Worm (Caenorhabditis elegans) whole organism, young adult: ENCODE data around the gene abcf-2.
A peak's percentile ranks its signal among the peaks of the same experiment; 100 is the strongest.

Source experiments
- B0336.3 ChIP-seq: fragments of 200-800 bp; sonication (Bioruptor generic); IDR thresholded peaks from 2 replicates; pipeline ENCODE4 v1.3.6; 2022; ENCODE audit warnings: missing genetic modification characterization, missing compliant biosample characterization
- C17E4.6 ChIP-seq: fragments of 200-800 bp; sonication (Bioruptor generic); IDR thresholded peaks from 2 replicates; pipeline ENCODE4 v1.3.6; 2022; ENCODE audit warnings: missing genetic modification reagents, missing genetic modification characterization, missing compliant biosample characterization
- F23B12.7 ChIP-seq: sonication (generic microtip); optimal IDR thresholded peaks from 2 replicates; lab custom pipeline; 2017; ENCODE audit warnings: missing genetic modification characterization, mild to moderate bottlenecking, missing compliant biosample characterization, antibody characterized with exemption, moderate library complexity; ENCODE audit not compliant: insufficient read depth
- F37B4.10 ChIP-seq: fragments of 200-800 bp; sonication (Bioruptor generic); IDR thresholded peaks from 2 replicates; pipeline ENCODE4 v1.3.6; 2022; ENCODE audit warnings: missing genetic modification characterization, missing compliant biosample characterization
- F52B5.7 ChIP-seq: sonication (generic microtip); optimal IDR thresholded peaks from 2 replicates; lab custom pipeline; 2016; ENCODE audit warnings: mild to moderate bottlenecking, missing genetic modification characterization, missing compliant biosample characterization
- F57C9.4 ChIP-seq: sonication (generic microtip); optimal IDR thresholded peaks from 2 replicates; lab custom pipeline; 2017; ENCODE audit warnings: mild to moderate bottlenecking, missing genetic modification characterization, missing compliant biosample characterization
- K11D2.4 ChIP-seq: fragments of 200-800 bp; sonication (Bioruptor generic); IDR thresholded peaks from 2 replicates; pipeline ENCODE4 v1.3.6; 2022; ENCODE audit warnings: missing genetic modification reagents, missing genetic modification characterization, missing compliant biosample characterization
- K12H6.12 ChIP-seq: fragments of 200-800 bp; sonication (Bioruptor generic); optimal IDR thresholded peaks from 2 replicates; lab custom pipeline; 2018; ENCODE audit warnings: mild to moderate bottlenecking, missing genetic modification characterization, missing compliant biosample characterization
- T07F8.4 ChIP-seq: sonication (generic microtip); optimal IDR thresholded peaks from 2 replicates; lab custom pipeline; 2016; ENCODE audit warnings: mild to moderate bottlenecking, missing genetic modification characterization, moderate library complexity, missing compliant biosample characterization
- Y53G8AR.9 ChIP-seq: fragments of 200-800 bp; sonication (Bioruptor generic); conservative IDR thresholded peaks from 2 replicates; pipeline ENCODE4 v1.3.6; 2022; ENCODE audit warnings: missing genetic modification reagents, missing genetic modification characterization, missing compliant biosample characterization
- Y56A3A.18 ChIP-seq: fragments of 200-800 bp; sonication (Bioruptor generic); IDR thresholded peaks from 2 replicates; pipeline ENCODE4 v1.3.6; 2022; ENCODE audit warnings: missing genetic modification reagents, missing genetic modification characterization, missing compliant biosample characterization
- Y95B8A.8 ChIP-seq: fragments of 200-800 bp; sonication (Bioruptor generic); IDR thresholded peaks from 2 replicates; pipeline ENCODE4 v1.3.6; 2022; ENCODE audit warnings: missing genetic modification reagents, missing genetic modification characterization, missing compliant biosample characterization
- aptf-3 ChIP-seq: fragments of 200-800 bp; sonication (Bioruptor generic); IDR thresholded peaks from 2 replicates; pipeline ENCODE4 v1.3.6; 2022; ENCODE audit warnings: missing genetic modification characterization, missing compliant biosample characterization
- atf-7 ChIP-seq: sonication (generic microtip); optimal IDR thresholded peaks from 2 replicates; lab custom pipeline; 2017; ENCODE audit warnings: mild to moderate bottlenecking, missing genetic modification characterization, missing compliant biosample characterization
- attf-5 ChIP-seq: fragments of 200-800 bp; sonication (Bioruptor generic); optimal IDR thresholded peaks from 2 replicates; lab custom pipeline; 2018; ENCODE audit warnings: mild to moderate bottlenecking, missing genetic modification characterization, missing compliant biosample characterization
- ccch-3 ChIP-seq: fragments of 200-800 bp; sonication (Bioruptor generic); optimal IDR thresholded peaks from 2 replicates; lab custom pipeline; 2018; ENCODE audit warnings: mild to moderate bottlenecking, missing genetic modification characterization, missing compliant biosample characterization
- ceh-100 ChIP-seq: fragments of 200-800 bp; sonication (Bioruptor generic); IDR thresholded peaks from 2 replicates; pipeline ENCODE4 v1.3.6; 2022; ENCODE audit warnings: missing genetic modification reagents, missing genetic modification characterization, missing compliant biosample characterization
- die-1 ChIP-seq: sonication (generic microtip); optimal IDR thresholded peaks from 2 replicates; lab custom pipeline; 2016; ENCODE audit warnings: missing genotype, mild to moderate bottlenecking, missing genetic modification characterization, missing compliant biosample characterization
- dpl-1 ChIP-seq: fragments of 150-350 bp; optimal IDR thresholded peaks from 2 replicates; lab custom pipeline; 2014; ENCODE audit warnings: missing biosample characterization, missing genetic modification reagents, missing genetic modification characterization
- efl-1 ChIP-seq: fragments of 150-350 bp; optimal IDR thresholded peaks from 2 replicates; lab custom pipeline; 2014; ENCODE audit warnings: missing biosample characterization, missing genetic modification reagents, missing genetic modification characterization
- egrh-3 ChIP-seq: fragments of 200-800 bp; sonication (Bioruptor generic); IDR thresholded peaks from 2 replicates; pipeline ENCODE4 v1.3.6; 2022; ENCODE audit warnings: missing genetic modification reagents, missing genetic modification characterization, missing compliant biosample characterization
- ets-4 ChIP-seq: fragments of 200-800 bp; sonication (Bioruptor generic); optimal IDR thresholded peaks from 2 replicates; lab custom pipeline; 2018; ENCODE audit warnings: mild to moderate bottlenecking, missing genetic modification characterization, missing compliant biosample characterization
- fkh-3 ChIP-seq: sonication (generic microtip); optimal IDR thresholded peaks from 2 replicates; lab custom pipeline; 2016; ENCODE audit warnings: mild to moderate bottlenecking, missing genetic modification characterization, missing compliant biosample characterization
- him-1 ChIP-seq: sonication (generic microtip); optimal IDR thresholded peaks from 2 replicates; lab custom pipeline; 2016; ENCODE audit warnings: missing genotype, missing genetic modification reagents, missing genetic modification characterization, missing compliant biosample characterization
- let-607 ChIP-seq, 2 experiments: fragments of 200-800 bp in 1 of 2; sonication (Bioruptor generic) in 1 of 2; sonication (generic microtip) in 1 of 2; optimal IDR thresholded peaks; 2 replicates each; lab custom pipeline; 2016 to 2018; ENCODE audit warnings: mild to moderate bottlenecking in 2 of 2, missing compliant biosample characterization in 2 of 2, missing genetic modification characterization in 2 of 2, moderate library complexity in 2 of 2, missing genotype in 1 of 2
- lin-40 ChIP-seq: sonication (generic microtip); optimal IDR thresholded peaks from 2 replicates; lab custom pipeline; 2016; ENCODE audit warnings: missing genetic modification characterization, mild to moderate bottlenecking, missing compliant biosample characterization, missing genotype, missing genetic modification reagents
- lsl-1 ChIP-seq: fragments of 200-800 bp; sonication (Bioruptor generic); optimal IDR thresholded peaks from 2 replicates; lab custom pipeline; 2018; ENCODE audit warnings: mild to moderate bottlenecking, missing genetic modification characterization, moderate library complexity, missing compliant biosample characterization
- madf-10 ChIP-seq: sonication (generic microtip); optimal IDR thresholded peaks from 2 replicates; lab custom pipeline; 2016; ENCODE audit warnings: mild to moderate bottlenecking, missing genetic modification characterization, missing compliant biosample characterization
- mel-28 ChIP-seq: sonication (generic microtip); optimal IDR thresholded peaks from 2 replicates; lab custom pipeline; 2016; ENCODE audit warnings: borderline replicate concordance, mild to moderate bottlenecking, missing genetic modification characterization, missing compliant biosample characterization
- mxl-1 ChIP-seq: sonication (generic microtip); optimal IDR thresholded peaks from 2 replicates; lab custom pipeline; 2016; ENCODE audit warnings: missing genetic modification characterization, missing compliant biosample characterization
- nfya-1 ChIP-seq: sonication (generic microtip); optimal IDR thresholded peaks from 2 replicates; lab custom pipeline; 2017; ENCODE audit warnings: antibody characterized with exemption, missing compliant biosample characterization, missing genetic modification characterization, borderline replicate concordance; ENCODE audit not compliant: insufficient read depth
- nfya-2 ChIP-seq: fragments of 200-800 bp; sonication (Bioruptor generic); IDR thresholded peaks from 2 replicates; pipeline ENCODE4 v1.3.6; 2022; ENCODE audit warnings: missing genetic modification reagents, missing genetic modification characterization, missing compliant biosample characterization
- nhr-27 ChIP-seq: fragments of 200-800 bp; sonication (Bioruptor generic); optimal IDR thresholded peaks from 2 replicates; lab custom pipeline; 2018; ENCODE audit warnings: mild to moderate bottlenecking, missing genetic modification characterization, moderate library complexity, missing compliant biosample characterization
- pha-4 ChIP-seq: fragments of 150-350 bp; sonication (generic microtip); optimal IDR thresholded peaks from 2 replicates; lab custom pipeline; 2014; ENCODE audit warnings: missing biosample characterization, missing genetic modification reagents, missing genetic modification characterization
- repo-1 ChIP-seq: sonication (generic microtip); optimal IDR thresholded peaks from 2 replicates; lab custom pipeline; 2017; ENCODE audit warnings: mild to moderate bottlenecking, missing genetic modification characterization, missing compliant biosample characterization
- sea-2 ChIP-seq: fragments of 200-800 bp; sonication (Bioruptor generic); IDR thresholded peaks from 2 replicates; pipeline ENCODE4 v1.3.6; 2022; ENCODE audit warnings: missing genetic modification characterization, missing compliant biosample characterization
- snpc-1.3 ChIP-seq: sonication (generic microtip); optimal IDR thresholded peaks from 2 replicates; lab custom pipeline; 2017; ENCODE audit warnings: missing genetic modification characterization, mild to moderate bottlenecking, missing compliant biosample characterization, antibody characterized with exemption, moderate library complexity, missing genotype, missing genetic modification reagents; ENCODE audit not compliant: insufficient read depth
- snpc-4 ChIP-seq, 5 experiments: fragments of 150-350 bp in 1 of 5; sonication (generic microtip) in 4 of 5; optimal IDR thresholded peaks; 2 replicates each; lab custom pipeline; 2014 to 2018; ENCODE audit warnings: missing genetic modification characterization in 5 of 5, missing biosample characterization in 3 of 5, antibody characterized with exemption in 2 of 5, mild to moderate bottlenecking in 2 of 5, missing compliant biosample characterization in 2 of 5, missing genotype in 2 of 5, moderate library complexity in 2 of 5, missing genetic modification reagents in 1 of 5
- somi-1 ChIP-seq: fragments of 200-800 bp; sonication (Bioruptor generic); optimal IDR thresholded peaks from 2 replicates; lab custom pipeline; 2018; ENCODE audit warnings: mild to moderate bottlenecking, missing genetic modification characterization, missing compliant biosample characterization
- tbx-9 ChIP-seq: sonication (generic microtip); optimal IDR thresholded peaks from 2 replicates; lab custom pipeline; 2016; ENCODE audit warnings: borderline replicate concordance, missing genetic modification characterization, inconsistent platforms, missing compliant biosample characterization
- tlf-1 ChIP-seq: fragments of 200-800 bp; sonication (Bioruptor generic); optimal IDR thresholded peaks from 2 replicates; lab custom pipeline; 2018; ENCODE audit warnings: mild to moderate bottlenecking, missing genetic modification characterization, missing compliant biosample characterization
- unc-62 ChIP-seq: fragments of 150-350 bp; optimal IDR thresholded peaks from 2 replicates; lab custom pipeline; 2014; ENCODE audit warnings: missing biosample characterization, missing genetic modification reagents, missing genetic modification characterization
- xnd-1 ChIP-seq: sonication (generic microtip); optimal IDR thresholded peaks from 2 replicates; lab custom pipeline; 2016; ENCODE audit warnings: missing genotype, missing genetic modification reagents, missing genetic modification characterization, missing compliant biosample characterization
- ztf-18 ChIP-seq: sonication (generic microtip); optimal IDR thresholded peaks from 2 replicates; lab custom pipeline; 2016; ENCODE audit warnings: missing genotype, mild to moderate bottlenecking, missing genetic modification characterization, missing compliant biosample characterization
- ztf-22 ChIP-seq: fragments of 200-800 bp; sonication (Bioruptor generic); optimal IDR thresholded peaks from 2 replicates; lab custom pipeline; 2018; ENCODE audit warnings: mild to moderate bottlenecking, missing genetic modification characterization, moderate library complexity, missing compliant biosample characterization
- ztf-26 ChIP-seq: sonication (generic microtip); optimal IDR thresholded peaks from 2 replicates; lab custom pipeline; 2017; ENCODE audit warnings: missing genetic modification characterization, missing compliant biosample characterization
- ztf-3 ChIP-seq: fragments of 200-800 bp; sonication (Bioruptor generic); optimal IDR thresholded peaks from 2 replicates; lab custom pipeline; 2018; ENCODE audit warnings: mild to moderate bottlenecking, missing genetic modification characterization, missing compliant biosample characterization

abcf-2 gene

ce11 chrIII:13465918-13466592, 4.0 kb upstream of the abcf-2 start, which contains the start of gene cdk-5 (continued):
- TF ChIP-seq Y53G8AR.9 (peak; percentile 87; the same call in 1 of the 2 replicates), ztf-3 (GFP tag; lab: Kevin White, UChicago) (no peak), mel-28 (no peak), mxl-1 (no peak), pha-4 (tag; lab: Kevin White, UChicago) (peak; percentile 69), egrh-3 (no peak), snpc-4 (GFP tag; optimal IDR thresholded peaks at IDR 0.05; lab: Kevin White, UChicago) (no peak), snpc-4 (tag; optimal IDR thresholded peaks at IDR 0.05; lab: Kevin White, UChicago) (peak in 2 of 4 experiments; percentile 54 to 62), ztf-22 (no peak), lin-40 (peak; percentile 87), Y95B8A.8 (GFP tag; lab: Robert Waterston, UW) (no peak), lsl-1 (peak; percentile 51), F37B4.10 (GFP tag; lab: Robert Waterston, UW) (no peak), unc-62 (GFP tag; lab: Kevin White, UChicago) (no peak), F57C9.4 (tag; lab: Kevin White, UChicago) (no peak), ccch-3 (GFP tag; lab: Kevin White, UChicago) (no peak), somi-1 (GFP tag; lab: Kevin White, UChicago) (no peak), nhr-27 (no peak), tlf-1 (GFP tag; lab: Kevin White, UChicago) (peak; percentile 68), xnd-1 (tag; lab: Kevin White, UChicago) (peak; percentile 33), aptf-3 (GFP tag; lab: Robert Waterston, UW) (no peak), ets-4 (no peak), F52B5.7 (tag; lab: Kevin White, UChicago) (no peak), him-1 (no peak), madf-10 (tag; lab: Kevin White, UChicago) (peak; percentile 15), nfya-1 (tag; lab: Kevin White, UChicago) (no peak), ztf-26 (tag; lab: Kevin White, UChicago) (no peak), sea-2 (GFP tag; lab: Robert Waterston, UW) (no peak), C17E4.6 (GFP tag; lab: Robert Waterston, UW) (no peak), F23B12.7 (tag; lab: Kevin White, UChicago) (no peak), repo-1 (tag; lab: Kevin White, UChicago) (peak; percentile 69), efl-1 (GFP tag; lab: Kevin White, UChicago) (peak; percentile 4), Y56A3A.18 (GFP tag; lab: Robert Waterston, UW) (peak; percentile 52; the same call in 1 of the 2 replicates), T07F8.4 (tag; lab: Kevin White, UChicago) (no peak), nfya-2 (GFP tag; lab: Robert Waterston, UW) (no peak), ztf-18 (peak; percentile 96), K12H6.12 (tag; lab: Kevin White, UChicago) (peak; percentile 19), fkh-3 (tag; lab: Kevin White, UChicago) (no peak), dpl-1 (GFP tag; lab: Kevin White, UChicago) (peak; percentile 11), let-607 (tag; optimal IDR thresholded peaks at IDR 0.05; lab: Kevin White, UChicago) (peak in 1 of 2 experiments; percentile 46), atf-7 (tag; lab: Kevin White, UChicago) (peak; percentile 16), attf-5 (GFP tag; lab: Kevin White, UChicago) (peak; percentile 18), tbx-9 (no peak), snpc-1.3 (tag; lab: Kevin White, UChicago) (peak; percentile 24), ceh-100 (GFP tag; lab: Robert Waterston, UW) (peak; percentile 58; the same call in 1 of the 2 replicates), K11D2.4 (GFP tag; lab: Robert Waterston, UW) (peak; percentile 69), B0336.3 (GFP tag; lab: Robert Waterston, UW) (peak; percentile 51; the same call in 1 of the 2 replicates), die-1 (no peak)
